Worm (Caenorhabditis elegans) whole organism, young adult: ENCODE measurements around the gene daf-38.
A peak's percentile ranks its signal among the peaks of the same experiment; 100 is the strongest.

ENCODE experiments used
- B0261.1 ChIP-seq: sonication (generic microtip); optimal IDR thresholded peaks from 2 replicates; lab custom pipeline; 2016; ENCODE audit warnings: mild to moderate bottlenecking, missing genetic modification characterization, moderate library complexity, missing compliant biosample characterization
- C17E4.6 ChIP-seq: fragments of 200-800 bp; sonication (Bioruptor generic); IDR thresholded peaks from 2 replicates; pipeline ENCODE4 v1.3.6; 2022; ENCODE audit warnings: missing genetic modification reagents, missing genetic modification characterization, missing compliant biosample characterization
- D2030.7 ChIP-seq: fragments of 200-800 bp; sonication (Bioruptor generic); IDR thresholded peaks from 2 replicates; pipeline ENCODE4 v1.3.6; 2022; ENCODE audit warnings: missing genetic modification reagents, missing genetic modification characterization, missing compliant biosample characterization
- F10E7.11 ChIP-seq: sonication (generic microtip); optimal IDR thresholded peaks from 2 replicates; lab custom pipeline; 2017; ENCODE audit warnings: mild to moderate bottlenecking, missing genetic modification characterization, moderate library complexity, missing compliant biosample characterization
- F23B12.7 ChIP-seq: sonication (generic microtip); optimal IDR thresholded peaks from 2 replicates; lab custom pipeline; 2017; ENCODE audit warnings: missing genetic modification characterization, mild to moderate bottlenecking, missing compliant biosample characterization, antibody characterized with exemption, moderate library complexity; ENCODE audit not compliant: insufficient read depth
- F57A8.1 ChIP-seq: fragments of 200-800 bp; sonication (Bioruptor generic); optimal IDR thresholded peaks from 2 replicates; lab custom pipeline; 2018; ENCODE audit warnings: mild to moderate bottlenecking, missing genetic modification characterization, moderate library complexity, missing compliant biosample characterization
- K11D2.4 ChIP-seq: fragments of 200-800 bp; sonication (Bioruptor generic); IDR thresholded peaks from 2 replicates; pipeline ENCODE4 v1.3.6; 2022; ENCODE audit warnings: missing genetic modification reagents, missing genetic modification characterization, missing compliant biosample characterization
- Y53G8AR.9 ChIP-seq: fragments of 200-800 bp; sonication (Bioruptor generic); conservative IDR thresholded peaks from 2 replicates; pipeline ENCODE4 v1.3.6; 2022; ENCODE audit warnings: missing genetic modification reagents, missing genetic modification characterization, missing compliant biosample characterization
- Y56A3A.18 ChIP-seq: fragments of 200-800 bp; sonication (Bioruptor generic); IDR thresholded peaks from 2 replicates; pipeline ENCODE4 v1.3.6; 2022; ENCODE audit warnings: missing genetic modification reagents, missing genetic modification characterization, missing compliant biosample characterization
- ama-1 ChIP-seq, 3 experiments: fragments of 150-350 bp in 1 of 3; sonication (generic microtip) in 2 of 3; optimal IDR thresholded peaks; 2 replicates each; lab custom pipeline; 2014 to 2018; ENCODE audit warnings: missing biosample characterization in 2 of 3, missing genetic modification characterization in 2 of 3, missing genetic modification reagents in 2 of 3
- athp-1 ChIP-seq: sonication (generic microtip); optimal IDR thresholded peaks from 2 replicates; lab custom pipeline; 2017; ENCODE audit warnings: mild to moderate bottlenecking, missing genetic modification characterization, missing compliant biosample characterization
- attf-5 ChIP-seq: fragments of 200-800 bp; sonication (Bioruptor generic); optimal IDR thresholded peaks from 2 replicates; lab custom pipeline; 2018; ENCODE audit warnings: mild to moderate bottlenecking, missing genetic modification characterization, missing compliant biosample characterization
- attf-6 ChIP-seq: fragments of 200-800 bp; sonication (Bioruptor generic); IDR thresholded peaks from 2 replicates; pipeline ENCODE4 v1.3.6; 2022; ENCODE audit warnings: missing genetic modification reagents, missing genetic modification characterization, missing compliant biosample characterization
- ccch-3 ChIP-seq: fragments of 200-800 bp; sonication (Bioruptor generic); optimal IDR thresholded peaks from 2 replicates; lab custom pipeline; 2018; ENCODE audit warnings: mild to moderate bottlenecking, missing genetic modification characterization, missing compliant biosample characterization
- ceh-27 ChIP-seq: fragments of 200-800 bp; sonication (Bioruptor generic); optimal IDR thresholded peaks from 2 replicates; lab custom pipeline; 2018; ENCODE audit warnings: mild to moderate bottlenecking, missing genetic modification characterization, moderate library complexity, missing compliant biosample characterization
- dox-1 ChIP-seq: fragments of 200-800 bp; sonication (Bioruptor generic); IDR thresholded peaks from 2 replicates; pipeline ENCODE4 v1.3.6; 2022; ENCODE audit warnings: missing genetic modification reagents, missing genetic modification characterization, missing compliant biosample characterization
- efl-1 ChIP-seq: fragments of 150-350 bp; optimal IDR thresholded peaks from 2 replicates; lab custom pipeline; 2014; ENCODE audit warnings: missing biosample characterization, missing genetic modification reagents, missing genetic modification characterization
- egl-44 ChIP-seq: fragments of 200-800 bp; sonication (Bioruptor generic); IDR thresholded peaks from 2 replicates; pipeline ENCODE4 v1.3.6; 2022; ENCODE audit warnings: missing genetic modification reagents, missing genetic modification characterization, missing compliant biosample characterization
- ekl-4 ChIP-seq: fragments of 200-800 bp; sonication (Bioruptor generic); IDR thresholded peaks from 2 replicates; pipeline ENCODE4 v1.3.6; 2022; ENCODE audit warnings: missing genetic modification reagents, missing genetic modification characterization, missing compliant biosample characterization
- ets-4 ChIP-seq: fragments of 200-800 bp; sonication (Bioruptor generic); optimal IDR thresholded peaks from 2 replicates; lab custom pipeline; 2018; ENCODE audit warnings: mild to moderate bottlenecking, missing genetic modification characterization, missing compliant biosample characterization
- him-1 ChIP-seq: sonication (generic microtip); optimal IDR thresholded peaks from 2 replicates; lab custom pipeline; 2016; ENCODE audit warnings: missing genotype, missing genetic modification reagents, missing genetic modification characterization, missing compliant biosample characterization
- hlh-12 ChIP-seq: sonication (generic microtip); optimal IDR thresholded peaks from 2 replicates; lab custom pipeline; 2016; ENCODE audit warnings: missing genetic modification characterization, missing compliant biosample characterization
- hmg-1.2 ChIP-seq: fragments of 200-800 bp; sonication (Bioruptor generic); IDR thresholded peaks from 2 replicates; pipeline ENCODE4 v1.3.6; 2022; ENCODE audit warnings: missing genetic modification reagents, missing genetic modification characterization, missing compliant biosample characterization
- hrde-1 ChIP-seq: sonication (generic microtip); optimal IDR thresholded peaks from 2 replicates; lab custom pipeline; 2016; ENCODE audit warnings: missing genetic modification characterization, mild to moderate bottlenecking, missing compliant biosample characterization, moderate library complexity, missing genotype, missing genetic modification reagents, borderline replicate concordance
- lag-1 ChIP-seq: fragments of 200-800 bp; sonication (Bioruptor generic); IDR thresholded peaks from 2 replicates; pipeline ENCODE4 v1.3.6; 2022; ENCODE audit warnings: missing genetic modification reagents, missing genetic modification characterization, missing compliant biosample characterization
- let-607 ChIP-seq, 2 experiments: fragments of 200-800 bp in 1 of 2; sonication (Bioruptor generic) in 1 of 2; sonication (generic microtip) in 1 of 2; optimal IDR thresholded peaks; 2 replicates each; lab custom pipeline; 2016 to 2018; ENCODE audit warnings: mild to moderate bottlenecking in 2 of 2, missing compliant biosample characterization in 2 of 2, missing genetic modification characterization in 2 of 2, moderate library complexity in 2 of 2, missing genotype in 1 of 2
- lir-1 ChIP-seq: fragments of 200-800 bp; sonication (Bioruptor generic); conservative IDR thresholded peaks from 2 replicates; pipeline ENCODE4 v1.3.6; 2022; ENCODE audit warnings: missing genetic modification reagents, missing genetic modification characterization, missing compliant biosample characterization
- madf-6 ChIP-seq: fragments of 200-800 bp; sonication (Bioruptor generic); IDR thresholded peaks from 2 replicates; pipeline ENCODE4 v1.3.6; 2022; ENCODE audit warnings: missing genetic modification reagents, missing genetic modification characterization, missing compliant biosample characterization
- madf-8 ChIP-seq: fragments of 200-800 bp; sonication (Bioruptor generic); conservative IDR thresholded peaks from 2 replicates; pipeline ENCODE4 v1.3.6; 2022; ENCODE audit warnings: missing genetic modification reagents, missing genetic modification characterization, missing compliant biosample characterization
- mcd-1 ChIP-seq: fragments of 200-800 bp; sonication (Bioruptor generic); IDR thresholded peaks from 2 replicates; pipeline ENCODE4 v1.3.6; 2022; ENCODE audit warnings: missing genetic modification reagents, missing genetic modification characterization, missing compliant biosample characterization
- nfya-1 ChIP-seq: sonication (generic microtip); optimal IDR thresholded peaks from 2 replicates; lab custom pipeline; 2017; ENCODE audit warnings: antibody characterized with exemption, missing compliant biosample characterization, missing genetic modification characterization, borderline replicate concordance; ENCODE audit not compliant: insufficient read depth
- nfyb-1 ChIP-seq: fragments of 200-800 bp; sonication (Bioruptor generic); IDR thresholded peaks from 2 replicates; pipeline ENCODE4 v1.3.6; 2022; ENCODE audit warnings: missing genetic modification reagents, missing genetic modification characterization, missing compliant biosample characterization
- nhr-120 ChIP-seq: fragments of 200-800 bp; sonication (Bioruptor generic); IDR thresholded peaks from 2 replicates; pipeline ENCODE4 v1.3.6; 2022; ENCODE audit warnings: missing genetic modification characterization, missing compliant biosample characterization
- nhr-90 ChIP-seq: sonication (generic microtip); optimal IDR thresholded peaks from 2 replicates; lab custom pipeline; 2016; ENCODE audit warnings: missing genotype, mild to moderate bottlenecking, missing genetic modification characterization, missing compliant biosample characterization
- pbrm-1 ChIP-seq: fragments of 200-800 bp; sonication (Bioruptor generic); IDR thresholded peaks from 2 replicates; pipeline ENCODE4 v1.3.6; 2022; ENCODE audit warnings: missing genetic modification reagents, missing genetic modification characterization, missing compliant biosample characterization
- repo-1 ChIP-seq: sonication (generic microtip); optimal IDR thresholded peaks from 2 replicates; lab custom pipeline; 2017; ENCODE audit warnings: mild to moderate bottlenecking, missing genetic modification characterization, missing compliant biosample characterization
- rpc-1 ChIP-seq, 2 experiments: fragments of 150-350 bp in 1 of 2; sonication (generic microtip) in 1 of 2; optimal IDR thresholded peaks; 2 replicates each; lab custom pipeline; 2014 to 2018; ENCODE audit warnings: missing biosample characterization in 1 of 2, missing genetic modification characterization in 1 of 2, missing genetic modification reagents in 1 of 2, missing genotype in 1 of 2
- snpc-4 ChIP-seq, 5 experiments: fragments of 150-350 bp in 1 of 5; sonication (generic microtip) in 4 of 5; optimal IDR thresholded peaks; 2 replicates each; lab custom pipeline; 2014 to 2018; ENCODE audit warnings: missing genetic modification characterization in 5 of 5, missing biosample characterization in 3 of 5, antibody characterized with exemption in 2 of 5, mild to moderate bottlenecking in 2 of 5, missing compliant biosample characterization in 2 of 5, missing genotype in 2 of 5, moderate library complexity in 2 of 5, missing genetic modification reagents in 1 of 5
- sptf-2 ChIP-seq: fragments of 200-800 bp; sonication (Bioruptor generic); optimal IDR thresholded peaks from 2 replicates; lab custom pipeline; 2018; ENCODE audit warnings: mild to moderate bottlenecking, missing genetic modification characterization, missing compliant biosample characterization
- tbp1 ChIP-seq: fragments of 200-800 bp; sonication (Bioruptor generic); optimal IDR thresholded peaks from 2 replicates; lab custom pipeline; 2018; ENCODE audit warnings: mild to moderate bottlenecking, missing genetic modification characterization, missing compliant biosample characterization
- tlf-1 ChIP-seq: fragments of 200-800 bp; sonication (Bioruptor generic); optimal IDR thresholded peaks from 2 replicates; lab custom pipeline; 2018; ENCODE audit warnings: mild to moderate bottlenecking, missing genetic modification characterization, missing compliant biosample characterization
- unc-130 ChIP-seq: sonication (generic microtip); optimal IDR thresholded peaks from 2 replicates; lab custom pipeline; 2016; ENCODE audit warnings: missing genetic modification reagents, missing genetic modification characterization, missing compliant biosample characterization
- xnd-1 ChIP-seq: sonication (generic microtip); optimal IDR thresholded peaks from 2 replicates; lab custom pipeline; 2016; ENCODE audit warnings: missing genotype, missing genetic modification reagents, missing genetic modification characterization, missing compliant biosample characterization
- zim-3 ChIP-seq: sonication (generic microtip); optimal IDR thresholded peaks from 2 replicates; lab custom pipeline; 2017; ENCODE audit warnings: mild to moderate bottlenecking, missing genetic modification characterization, moderate library complexity, missing compliant biosample characterization
- ztf-25 ChIP-seq: fragments of 200-800 bp; sonication (Bioruptor generic); IDR thresholded peaks from 2 replicates; pipeline ENCODE4 v1.3.6; 2022; ENCODE audit warnings: missing genetic modification reagents, missing genetic modification characterization, missing compliant biosample characterization
- ztf-6 ChIP-seq: fragments of 200-800 bp; sonication (Bioruptor generic); IDR thresholded peaks from 2 replicates; pipeline ENCODE4 v1.3.6; 2022; ENCODE audit warnings: missing genetic modification reagents, missing genetic modification characterization, missing compliant biosample characterization

Gene daf-38

DNA sequence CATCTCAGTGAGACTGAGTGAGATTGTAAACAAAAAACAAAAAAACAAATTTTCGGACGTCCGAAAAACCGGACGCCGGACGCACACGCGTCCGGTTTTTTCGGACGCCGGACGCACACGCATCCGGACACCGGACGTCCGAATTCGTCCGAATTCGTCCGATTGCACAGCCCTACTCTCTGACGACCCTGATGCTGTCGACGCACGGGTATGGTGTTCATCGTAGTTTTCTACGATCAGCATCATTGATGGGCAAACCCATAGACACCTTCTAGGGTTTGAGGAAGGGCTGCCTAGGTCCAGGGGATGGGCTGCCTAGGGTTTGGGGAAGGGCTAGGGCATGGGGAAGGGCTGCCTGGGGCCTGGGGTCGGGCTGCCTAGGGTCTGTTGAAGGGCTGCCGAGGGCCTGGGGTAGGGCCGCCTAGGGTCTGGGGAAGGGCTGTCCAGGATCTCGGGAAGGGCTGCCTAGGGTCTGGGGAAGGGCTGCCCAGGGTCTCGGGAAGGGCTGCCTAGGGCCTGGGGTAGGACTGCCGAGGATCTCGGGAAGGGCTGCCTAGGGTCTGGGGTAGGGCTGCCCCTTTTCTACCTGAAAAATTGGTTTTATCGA is 34.1 kb downstream of the daf-38 start:
- TF ChIP-seq lir-1 (no peak), egl-44 (GFP tag; lab: Robert Waterston, UW) (peak; percentile 43; the same call in 1 of the 2 replicates), nhr-90 (tag; lab: Kevin White, UChicago) (no peak), let-607 (tag; optimal IDR thresholded peaks at IDR 0.05; lab: Kevin White, UChicago) (no peak), lag-1 (GFP tag; lab: Robert Waterston, UW) (0 out of 2 replicates have a peak, but pooled peaks have one; percentile 36), hmg-1.2 (GFP tag; lab: Robert Waterston, UW) (0 out of 2 replicates have a peak, but pooled peaks have one; percentile 23), ama-1 (optimal IDR thresholded peaks at IDR 0.05; lab: Kevin White, UChicago) (no peak), ama-1 (GFP tag; optimal IDR thresholded peaks at IDR 0.05; lab: Kevin White, UChicago) (no peak), hrde-1 (no peak), zim-3 (no peak), F10E7.11 (no peak), ccch-3 (no peak), F23B12.7 (tag; lab: Kevin White, UChicago) (no peak), ztf-6 (GFP tag; lab: Robert Waterston, UW) (no peak), xnd-1 (tag; lab: Kevin White, UChicago) (no peak), unc-130 (GFP tag; lab: Kevin White, UChicago) (no peak), ztf-25 (GFP tag; lab: Robert Waterston, UW) (no peak), Y56A3A.18 (GFP tag; lab: Robert Waterston, UW) (no peak), C17E4.6 (peak; percentile 52; the same call in 1 of the 2 replicates), dox-1 (GFP tag; lab: Robert Waterston, UW) (no peak), rpc-1 (optimal IDR thresholded peaks at IDR 0.05; lab: Kevin White, UChicago) (no peak), rpc-1 (tag; optimal IDR thresholded peaks at IDR 0.05; lab: Kevin White, UChicago) (no peak), nhr-120 (GFP tag; lab: Robert Waterston, UW) (no peak), sptf-2 (GFP tag; lab: Kevin White, UChicago) (no peak), ets-4 (GFP tag; lab: Kevin White, UChicago) (no peak), mcd-1 (GFP tag; lab: Robert Waterston, UW) (no peak; the same call in 1 of the 2 replicates), madf-8 (GFP tag; lab: Robert Waterston, UW) (no peak), athp-1 (tag; lab: Kevin White, UChicago) (no peak), nfyb-1 (GFP tag; lab: Robert Waterston, UW) (no peak), nfya-1 (tag; lab: Kevin White, UChicago) (no peak), madf-6 (GFP tag; lab: Robert Waterston, UW) (no peak), B0261.1 (no peak), tlf-1 (GFP tag; lab: Kevin White, UChicago) (no peak), repo-1 (no peak), pbrm-1 (GFP tag; lab: Robert Waterston, UW) (no peak), K11D2.4 (GFP tag; lab: Robert Waterston, UW) (no peak), attf-6 (GFP tag; lab: Robert Waterston, UW) (peak; percentile 92), attf-5 (no peak), ekl-4 (GFP tag; lab: Robert Waterston, UW) (peak; percentile 43; the same call in 1 of the 2 replicates), F57A8.1 (GFP tag; lab: Kevin White, UChicago) (no peak), him-1 (no peak), tbp1 (GFP tag; lab: Kevin White, UChicago) (no peak), efl-1 (GFP tag; lab: Kevin White, UChicago) (no peak), hlh-12 (tag; lab: Kevin White, UChicago) (no peak), D2030.7 (peak; percentile 26; the same call in 1 of the 2 replicates), Y53G8AR.9 (GFP tag; lab: Robert Waterston, UW) (no peak), snpc-4 (GFP tag; optimal IDR thresholded peaks at IDR 0.05; lab: Kevin White, UChicago) (no peak), snpc-4 (tag; optimal IDR thresholded peaks at IDR 0.05; lab: Kevin White, UChicago) (no peak), ceh-27 (GFP tag; lab: Kevin White, UChicago) (no peak)
